Worm (Caenorhabditis elegans) whole organism, L1 larva: ENCODE data around the gene K08D8.7.

Source experiments
- elt-3 ChIP-seq, 6 experiments: fragments of 150-350 bp in 1 of 6; sonication (generic microtip); optimal IDR thresholded peaks; 2 replicates each; lab custom pipeline; 2017 to 2018; ENCODE audit warnings: missing biosample characterization in 6 of 6, missing genetic modification characterization in 6 of 6, inconsistent platforms in 1 of 6
- ets-5 ChIP-seq: fragments of 200-800 bp; sonication (Bioruptor generic); IDR thresholded peaks from 2 replicates; pipeline ENCODE4 v1.3.6; 2022; ENCODE audit warnings: missing genetic modification characterization, missing compliant biosample characterization
- fkh-10 ChIP-seq: sonication (generic microtip); optimal IDR thresholded peaks from 2 replicates; lab custom pipeline; 2017; ENCODE audit warnings: missing biosample characterization, missing genetic modification reagents, missing genetic modification characterization
- lin-13 ChIP-seq: fragments of 150-350 bp; optimal IDR thresholded peaks from 2 replicates; lab custom pipeline; 2014; ENCODE audit warnings: missing biosample characterization, missing genetic modification reagents, missing genetic modification characterization
- lin-35 ChIP-seq, 2 experiments: fragments of 150-350 bp; optimal IDR thresholded peaks; 2 replicates each; lab custom pipeline; 2014; ENCODE audit warnings: missing biosample characterization in 2 of 2, missing genetic modification characterization in 2 of 2, missing genetic modification reagents in 2 of 2
- mab-9 ChIP-seq: fragments of 200-800 bp; sonication (Bioruptor generic); IDR thresholded peaks from 2 replicates; pipeline ENCODE4 v1.3.6; 2022; ENCODE audit warnings: missing genetic modification reagents, missing genetic modification characterization, missing compliant biosample characterization
- mdl-1 ChIP-seq, 2 experiments: fragments of 150-350 bp; optimal IDR thresholded peaks; 2 replicates each; lab custom pipeline; 2014 to 2017; ENCODE audit warnings: missing biosample characterization in 2 of 2, missing genetic modification characterization in 2 of 2, inconsistent platforms in 1 of 2
- nhr-76 ChIP-seq: sonication (generic microtip); optimal IDR thresholded peaks from 2 replicates; lab custom pipeline; 2017; ENCODE audit warnings: missing biosample characterization, missing genetic modification characterization
- skn-1 ChIP-seq: fragments of 150-350 bp; optimal IDR thresholded peaks from 2 replicates; lab custom pipeline; 2014; ENCODE audit warnings: missing biosample characterization, missing genetic modification characterization
- snpc-4 ChIP-seq: fragments of 150-350 bp; optimal IDR thresholded peaks from 2 replicates; lab custom pipeline; 2014; ENCODE audit warnings: missing biosample characterization, missing genetic modification characterization
- unc-130 ChIP-seq: fragments of 150-350 bp; optimal IDR thresholded peaks from 2 replicates; lab custom pipeline; 2017; ENCODE audit warnings: missing biosample characterization, missing genetic modification characterization, inconsistent platforms
- unc-62 ChIP-seq: fragments of 150-350 bp; optimal IDR thresholded peaks from 2 replicates; lab custom pipeline; 2014; ENCODE audit warnings: missing biosample characterization, missing genetic modification reagents, missing genetic modification characterization
- unc-86 ChIP-seq: sonication (generic microtip); optimal IDR thresholded peaks from 2 replicates; lab custom pipeline; 2016; ENCODE audit warnings: missing genetic modification characterization, missing compliant biosample characterization
- zag-1 ChIP-seq: fragments of 150-350 bp; optimal IDR thresholded peaks from 2 replicates; lab custom pipeline; 2014; ENCODE audit warnings: missing biosample characterization, missing genetic modification characterization

- TF ChIP-seq lin-35 (GFP tag; optimal IDR thresholded peaks at IDR 0.05; lab: Kevin White, UChicago) (no peak), unc-86 (tag; lab: Kevin White, UChicago) (no peak), ets-5 (GFP tag; lab: Robert Waterston, UW) (no peak), skn-1 (tag; lab: Kevin White, UChicago) (no peak), mab-9 (GFP tag; lab: Robert Waterston, UW) (no peak), fkh-10 (GFP tag; lab: Kevin White, UChicago) (no peak), unc-130 (tag; lab: Kevin White, UChicago) (no peak), nhr-76 (tag; lab: Kevin White, UChicago) (no peak), mdl-1 (tag; optimal IDR thresholded peaks at IDR 0.05; lab: Kevin White, UChicago) (no peak), snpc-4 (tag; lab: Kevin White, UChicago) (no peak), lin-13 (GFP tag; lab: Kevin White, UChicago) (no peak), zag-1 (tag; lab: Kevin White, UChicago) (no peak), elt-3 (tag; optimal IDR thresholded peaks at IDR 0.05; lab: Kevin White, UChicago) (no peak), unc-62 (no peak)
These were observed 5.6 kb upstream of the K08D8.7 start for ce11 chrIV:12891080-12891479.
